Fruit fly (Drosophila melanogaster) Kc167 (cell line): ENCODE measurements around the gene spas.

ENCODE experiments used
- Myc ChIP-seq: fragments of >200 bp; optimal IDR thresholded peaks from 2 replicates; lab custom pipeline; 2017; ENCODE audit warnings: missing external identifiers
- Sin3A ChIP-seq: fragments of >200 bp; optimal IDR thresholded peaks from 2 replicates; lab custom pipeline; 2018; ENCODE audit warnings: missing external identifiers
- h ChIP-seq: fragments of >200 bp; optimal IDR thresholded peaks from 3 replicates; lab custom pipeline; 2018; ENCODE audit warnings: missing external identifiers
- insv ChIP-seq: fragments of >200 bp; optimal IDR thresholded peaks from 3 replicates; lab custom pipeline; 2018; ENCODE audit warnings: missing external identifiers
- psq ChIP-seq: fragments of >200 bp; optimal IDR thresholded peaks from 2 replicates; lab custom pipeline; 2017; ENCODE audit warnings: missing external identifiers
- ttk ChIP-seq: sonication (Bioruptor generic); optimal IDR thresholded peaks from 2 replicates; lab custom pipeline; 2017; ENCODE audit warnings: missing external identifiers

Gene spas

dm6 chr3R:24008887-24009286 is 29.1 kb upstream of the spas start:
- no peak for TF ChIP-seq Myc (lab: Kevin White, UChicago)
- TF ChIP-seq Sin3A, result no peak
- TF ChIP-seq ttk (lab: Kevin White, UChicago), result no peak
- no peak for TF ChIP-seq psq (lab: Kevin White, UChicago)
- TF ChIP-seq insv (lab: Kevin White, UChicago), result no peak
- TF ChIP-seq h (lab: Kevin White, UChicago), result no peak

DNA sequence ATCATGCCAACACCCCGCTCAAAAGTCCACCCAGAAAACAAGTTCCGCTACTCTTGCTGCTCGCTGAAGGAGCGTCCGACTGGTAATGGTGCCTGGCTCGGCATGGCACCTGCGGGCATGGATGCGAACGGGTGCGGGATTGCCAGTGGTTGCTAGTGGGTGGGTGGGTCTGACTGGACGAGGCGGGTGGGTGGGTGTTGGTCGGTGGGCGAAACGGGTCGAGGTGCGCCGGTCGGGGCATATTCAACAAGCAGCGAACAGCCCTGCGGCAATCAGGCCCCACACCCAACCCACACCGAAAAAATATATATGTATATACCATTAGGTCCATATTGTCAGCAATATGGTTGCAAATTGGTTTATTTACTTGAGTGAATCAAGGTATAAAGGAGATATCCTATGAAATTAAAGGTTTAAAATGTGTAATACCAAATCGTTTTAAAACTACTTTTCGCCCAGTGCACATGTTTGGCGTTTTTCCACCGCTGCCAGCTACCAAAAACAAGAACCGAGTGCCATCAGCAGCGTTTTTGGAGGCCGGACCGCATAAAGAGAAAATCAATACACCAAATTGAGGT is 27.3 kb upstream of the spas start:
- TF ChIP-seq insv (lab: Kevin White, UChicago), result no peak
- TF ChIP-seq Sin3A, result no peak
- no peak for TF ChIP-seq Myc (lab: Kevin White, UChicago)
- TF ChIP-seq ttk (lab: Kevin White, UChicago), result no peak
- TF ChIP-seq psq (lab: Kevin White, UChicago), result no peak
- TF ChIP-seq h (lab: Kevin White, UChicago), result no peak

dm6 chr3R:24012038-24012693 is 25.8 kb upstream of the spas start:
- TF ChIP-seq ttk (lab: Kevin White, UChicago), result no peak
- TF ChIP-seq Sin3A, result no peak
- TF ChIP-seq Myc (lab: Kevin White, UChicago), result no peak
- no peak for TF ChIP-seq h (lab: Kevin White, UChicago)
- TF ChIP-seq insv (lab: Kevin White, UChicago), result no peak
- TF ChIP-seq psq (lab: Kevin White, UChicago), result no peak

DNA sequence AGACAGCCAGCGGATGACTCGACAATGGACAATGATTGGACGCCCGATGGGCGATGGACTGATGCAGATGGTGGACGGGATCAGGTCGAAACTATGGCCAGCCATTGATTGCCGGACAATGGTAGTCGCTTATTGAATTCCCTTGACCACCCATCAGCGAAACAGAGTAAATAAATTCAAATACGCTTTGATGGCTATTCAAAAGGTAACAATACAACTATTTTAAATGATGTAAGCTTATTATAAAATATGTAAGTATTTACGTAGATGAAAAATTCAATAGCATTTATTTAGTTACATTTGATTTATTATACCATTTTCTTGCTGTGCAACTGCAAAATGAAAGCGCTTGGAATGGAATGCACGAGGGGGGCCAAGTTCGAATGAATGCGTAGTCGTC is 23.4 kb upstream of the spas start:
- TF ChIP-seq ttk (lab: Kevin White, UChicago), result no peak
- TF ChIP-seq h (lab: Kevin White, UChicago), result no peak
- TF ChIP-seq insv (lab: Kevin White, UChicago), result no peak
- no peak for TF ChIP-seq psq (lab: Kevin White, UChicago)
- no peak for TF ChIP-seq Sin3A
- TF ChIP-seq Myc (lab: Kevin White, UChicago), result no peak

DNA sequence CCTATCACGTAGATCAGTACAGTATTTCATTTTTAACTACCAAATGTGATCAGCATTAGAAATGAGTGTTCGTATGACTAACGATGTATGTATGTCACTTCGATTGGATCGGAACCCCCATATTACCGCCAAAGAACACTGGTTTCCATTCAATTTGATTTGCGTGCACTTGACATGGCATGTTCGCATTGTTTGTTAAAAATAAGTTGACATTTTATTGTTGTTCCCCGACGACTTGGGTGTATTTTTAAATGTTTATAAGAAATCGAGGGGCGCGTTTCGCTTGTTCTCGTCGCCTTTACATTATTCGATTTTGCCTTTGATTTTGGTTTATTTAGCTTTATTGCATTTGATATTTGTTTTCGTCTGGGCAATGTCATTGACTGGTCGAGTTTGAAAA is 22.6 kb upstream of the spas start:
- no peak for TF ChIP-seq Sin3A
- no peak for TF ChIP-seq h (lab: Kevin White, UChicago)
- TF ChIP-seq ttk (lab: Kevin White, UChicago), result no peak
- TF ChIP-seq Myc (lab: Kevin White, UChicago), result no peak
- TF ChIP-seq insv (lab: Kevin White, UChicago), result no peak
- TF ChIP-seq psq (lab: Kevin White, UChicago), result no peak

- no peak for TF ChIP-seq psq (lab: Kevin White, UChicago)
- no peak for TF ChIP-seq Myc (lab: Kevin White, UChicago)
- no peak for TF ChIP-seq insv (lab: Kevin White, UChicago)
Measured at dm6 chr3R:24015939-24016913, 21.8 kb upstream of the spas start.

- no peak for TF ChIP-seq insv (lab: Kevin White, UChicago)
- TF ChIP-seq psq (lab: Kevin White, UChicago), result no peak
- TF ChIP-seq Sin3A, result no peak
- no peak for TF ChIP-seq h (lab: Kevin White, UChicago)
- TF ChIP-seq ttk (lab: Kevin White, UChicago), result no peak
- no peak for TF ChIP-seq Myc (lab: Kevin White, UChicago)
Measured at dm6 chr3R:24017648-24018047, 20.4 kb upstream of the spas start.

DNA sequence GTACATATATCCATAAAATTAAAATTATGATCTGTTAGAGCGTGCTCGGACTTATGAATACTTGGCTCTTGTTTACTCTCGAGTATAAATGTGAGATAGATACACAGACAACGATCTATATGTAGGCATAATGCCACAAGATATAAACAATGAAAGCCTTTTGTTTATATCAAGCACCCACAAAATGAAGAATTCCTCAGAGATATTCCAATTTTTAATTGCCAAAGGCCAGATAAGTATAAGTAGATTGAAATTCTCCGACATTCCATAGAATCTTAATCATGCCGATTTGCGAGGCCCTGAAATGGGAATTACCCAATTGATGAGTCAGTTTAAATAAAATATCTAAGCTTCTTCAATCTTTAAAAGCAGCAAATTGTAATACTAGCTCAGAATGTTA is 16.1 kb upstream of the spas start:
- TF ChIP-seq Myc (lab: Kevin White, UChicago) (no peak), psq (lab: Kevin White, UChicago) (no peak), h (lab: Kevin White, UChicago) (no peak), insv (lab: Kevin White, UChicago) (no peak), ttk (lab: Kevin White, UChicago) (no peak), Sin3A (no peak)

DNA sequence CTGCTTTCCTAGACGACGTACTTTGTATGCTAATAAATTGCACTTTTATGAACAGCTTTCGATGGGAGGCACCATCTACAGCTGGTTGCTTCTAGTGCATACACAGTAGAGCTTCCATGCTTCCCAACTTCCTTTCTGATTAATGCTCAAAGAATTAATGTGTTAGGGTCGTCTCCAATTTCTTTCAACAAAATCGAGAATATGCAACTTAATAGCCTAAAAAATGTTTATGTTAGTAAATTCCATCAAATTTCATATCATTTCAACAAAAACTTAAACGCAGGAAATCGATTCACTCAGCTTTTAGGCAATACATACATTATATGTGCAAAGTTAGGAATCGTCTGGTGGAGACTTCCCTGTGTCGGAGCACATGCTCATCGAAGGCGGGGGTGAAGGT is 13.9 kb upstream of the spas start:
- TF ChIP-seq Myc (lab: Kevin White, UChicago) (no peak), psq (lab: Kevin White, UChicago) (no peak), insv (lab: Kevin White, UChicago) (no peak), h (lab: Kevin White, UChicago) (no peak), Sin3A (no peak), ttk (lab: Kevin White, UChicago) (no peak)

dm6 chr3R:24024688-24025087 is 13.3 kb upstream of the spas start:
- TF ChIP-seq ttk (lab: Kevin White, UChicago) (peak; percentile 87), Sin3A (no peak)

DNA sequence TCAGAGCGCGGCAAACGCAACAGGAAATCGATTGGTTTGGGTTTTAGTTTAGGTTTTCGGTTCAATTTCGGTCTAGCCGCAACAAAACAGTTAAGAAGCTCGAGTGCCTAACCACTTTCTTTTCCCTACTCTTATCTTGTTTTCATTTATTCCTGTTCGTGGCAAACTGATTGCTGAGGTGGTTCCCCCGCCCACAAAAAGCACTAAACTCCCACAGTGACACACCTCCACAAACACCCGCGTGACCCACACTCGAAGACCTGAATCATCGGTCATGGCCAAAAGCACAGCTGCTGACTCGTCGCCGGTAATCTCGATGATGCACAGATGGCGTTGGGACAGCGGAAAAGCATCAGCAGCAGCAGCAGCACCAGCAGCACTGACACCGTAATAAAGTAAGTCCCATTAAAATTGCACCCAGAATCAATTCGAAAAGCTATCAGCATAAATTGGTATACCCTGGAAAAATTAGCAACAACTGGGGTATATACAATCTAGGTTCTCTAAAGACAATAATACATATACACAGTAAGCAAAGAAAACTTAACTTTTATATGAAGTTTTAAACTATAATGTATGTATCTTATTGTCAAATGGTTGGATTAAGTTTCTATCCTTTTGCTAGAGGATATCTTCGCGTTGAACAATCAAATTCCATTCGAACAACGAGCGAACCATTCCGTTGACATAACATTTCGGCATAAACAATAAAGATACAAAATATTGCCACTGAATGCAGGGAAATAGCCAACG is 12.1 kb upstream of the spas start:
- TF ChIP-seq Myc (lab: Kevin White, UChicago) (no peak), psq (lab: Kevin White, UChicago) (no peak), ttk (lab: Kevin White, UChicago) (no peak), h (lab: Kevin White, UChicago) (no peak), Sin3A (no peak), insv (lab: Kevin White, UChicago) (no peak)
